Worm (Caenorhabditis elegans) whole organism, young adult: ENCODE results near the gene F11D11.4.

Source experiments
- F49E8.2 ChIP-seq: sonication (generic microtip); optimal IDR thresholded peaks from 3 replicates; lab custom pipeline; 2017; ENCODE audit warnings: missing genetic modification characterization, mild to moderate bottlenecking, missing compliant biosample characterization, antibody characterized with exemption, moderate library complexity; ENCODE audit not compliant: insufficient read depth
- attf-5 ChIP-seq: fragments of 200-800 bp; sonication (Bioruptor generic); optimal IDR thresholded peaks from 2 replicates; lab custom pipeline; 2018; ENCODE audit warnings: mild to moderate bottlenecking, missing genetic modification characterization, missing compliant biosample characterization
- somi-1 ChIP-seq: fragments of 200-800 bp; sonication (Bioruptor generic); optimal IDR thresholded peaks from 2 replicates; lab custom pipeline; 2018; ENCODE audit warnings: mild to moderate bottlenecking, missing genetic modification characterization, missing compliant biosample characterization
- tbx-9 ChIP-seq: sonication (generic microtip); optimal IDR thresholded peaks from 2 replicates; lab custom pipeline; 2016; ENCODE audit warnings: borderline replicate concordance, missing genetic modification characterization, inconsistent platforms, missing compliant biosample characterization

- TF ChIP-seq somi-1 (no peak), attf-5 (GFP tag; lab: Kevin White, UChicago) (no peak), tbx-9 (tag; lab: Kevin White, UChicago) (no peak), F49E8.2 (tag; lab: Kevin White, UChicago) (peak; percentile 1)
Measured at ce11 chrV:18712118-18712517, 49.1 kb upstream of the F11D11.4 start.
